Worm (Caenorhabditis elegans): ENCODE data around the gene F20H11.1.
A peak's percentile ranks its signal among the peaks of the same experiment; 100 is the strongest.

F20H11.1 gene

DNA sequence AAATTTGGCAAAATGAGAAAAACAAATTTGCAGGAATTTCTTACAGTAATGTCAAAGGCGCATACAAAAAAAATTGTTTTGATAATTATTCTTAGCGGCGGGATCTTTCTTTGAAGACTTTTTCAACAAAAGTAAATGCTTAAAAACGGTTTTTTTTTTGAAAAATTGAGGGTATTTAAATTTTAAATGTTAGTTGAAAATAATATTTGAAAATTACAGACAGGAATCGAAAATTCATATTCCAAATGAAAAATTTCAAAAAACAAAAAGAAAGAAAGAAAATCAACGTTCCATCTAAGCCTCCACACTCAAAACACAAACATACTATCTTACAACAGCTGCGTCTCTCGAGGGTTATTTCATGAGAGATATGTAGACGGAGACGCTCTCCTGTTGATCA, 14.8 kb downstream of the F20H11.1 start (continued):
- TF ChIP-seq hmg-1.2 (GFP tag; IDR thresholded peaks at IDR 0.05) = no peak; the same call in 1 of the 2 replicates
- TF ChIP-seq pha-4 (tag; optimal IDR thresholded peaks at IDR 0.05) = no peak

DNA sequence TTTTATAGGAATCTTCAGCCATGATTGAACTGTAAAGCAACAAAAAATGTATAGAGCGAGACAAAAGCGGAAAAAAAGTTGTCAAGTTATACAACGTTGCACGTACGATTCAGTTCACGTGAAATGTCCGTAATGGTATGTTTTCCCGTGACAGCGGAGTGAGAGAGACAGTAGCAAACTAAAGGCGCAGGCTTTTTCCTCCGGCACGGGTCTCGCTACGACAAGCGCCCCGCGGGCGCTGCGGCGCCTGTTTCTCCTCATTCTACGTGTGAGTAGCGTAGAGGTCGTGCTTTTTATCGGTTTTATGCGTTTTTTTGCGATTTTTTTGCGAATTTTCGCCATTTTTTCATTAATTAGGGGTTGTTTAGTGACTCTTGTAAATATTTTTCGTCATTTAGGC, 28.3 kb downstream of the F20H11.1 start:
- peak; percentile 35 for TF ChIP-seq madf-8 (GFP tag; conservative IDR thresholded peaks at IDR 0.05)
- TF ChIP-seq lsl-1 (GFP tag; optimal IDR thresholded peaks at IDR 0.05) = peak; percentile 73
- TF ChIP-seq dox-1 (GFP tag; IDR thresholded peaks at IDR 0.05) = peak; percentile 36; the same call in 1 of the 2 replicates
- TF ChIP-seq efl-1 (GFP tag; optimal IDR thresholded peaks at IDR 0.05) = peak; percentile 48
- TF ChIP-seq F33H1.4 (GFP tag; IDR thresholded peaks at IDR 0.05) = peak; percentile 77
- peak; percentile 55; the same call in 1 of the 2 replicates for TF ChIP-seq madf-6 (GFP tag; IDR thresholded peaks at IDR 0.05)
- peak; percentile 54 for TF ChIP-seq D2030.7 (GFP tag; IDR thresholded peaks at IDR 0.05)

DNA sequence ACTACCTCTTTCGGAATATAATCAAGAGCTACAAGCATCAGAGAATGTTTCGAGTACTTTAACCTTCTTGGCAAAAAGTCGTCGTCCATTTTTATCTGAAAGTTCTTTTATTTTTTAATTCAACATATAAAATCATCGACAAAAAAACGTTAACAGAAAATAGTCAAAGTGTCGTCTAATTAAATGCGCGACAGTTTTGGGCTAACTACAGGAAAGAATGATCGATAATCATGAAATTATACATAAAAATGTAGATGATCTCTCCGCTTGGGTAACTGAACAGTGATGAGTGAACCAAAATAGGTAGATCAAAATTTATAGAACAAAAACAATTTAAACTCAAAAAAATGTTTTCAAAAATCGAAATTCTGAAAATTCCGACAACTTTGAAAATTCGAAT, 33.5 kb downstream of the F20H11.1 start, which contains the start of gene C09E7.8:
C09E7.8 (minus strand) TSS at position 101 of the 400 bp plus-strand sequence.
- TF ChIP-seq hmg-20 (GFP tag; IDR thresholded peaks at IDR 0.05) (no peak), efl-1 (GFP tag; optimal IDR thresholded peaks at IDR 0.05) (peak; percentile 25)

DNA sequence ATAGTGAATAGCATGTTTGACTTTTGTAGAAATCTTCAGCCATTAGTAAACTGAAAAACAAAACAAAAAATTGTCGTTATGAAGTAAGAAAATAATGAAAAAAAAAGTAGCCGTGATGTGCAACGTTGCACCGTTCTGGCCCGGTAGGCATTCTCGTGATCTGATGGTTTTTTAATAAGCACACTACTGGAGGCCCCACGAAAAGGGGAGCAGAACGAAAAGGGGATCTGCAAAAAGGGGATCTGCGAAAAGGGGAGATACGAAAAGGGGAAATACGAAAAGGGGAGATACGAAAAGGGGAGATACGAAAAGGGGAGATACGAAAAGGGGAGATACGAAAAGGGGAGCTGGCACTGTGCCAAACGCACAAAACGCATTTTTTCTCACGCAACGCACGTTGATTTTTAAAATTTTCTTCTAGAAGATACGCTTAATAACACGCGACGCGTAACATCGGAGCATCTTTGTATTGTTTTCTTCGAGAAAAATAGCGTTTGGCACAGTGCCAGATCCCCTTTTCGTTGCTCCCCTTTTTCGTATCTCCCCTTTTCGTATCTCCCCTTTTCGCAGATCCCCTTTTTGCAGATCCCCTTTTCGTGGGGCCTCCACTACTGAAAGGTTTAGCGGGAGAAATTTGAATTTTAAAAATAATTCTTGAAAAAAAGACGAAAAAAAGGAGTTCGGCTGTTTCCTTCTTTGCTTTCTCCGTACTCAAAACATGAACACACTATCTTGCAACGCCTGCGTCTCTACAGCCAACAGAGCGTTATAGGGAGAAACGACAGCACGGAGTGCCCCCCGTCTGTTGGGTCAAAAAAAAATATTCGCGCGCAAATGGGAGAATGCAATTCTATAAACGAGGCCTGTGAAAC, 40.6 kb downstream of the F20H11.1 start, which contains the start of gene C09E7.7:
C09E7.7 (minus strand) TSS at position 57 of the 872 bp plus-strand sequence.
- peak; percentile 44 for TF ChIP-seq F22D6.2 (tag; optimal IDR thresholded peaks at IDR 0.05)
- peak; percentile 40; the same call in 1 of the 2 replicates for TF ChIP-seq Y95B8A.8 (GFP tag; IDR thresholded peaks at IDR 0.05)
- peak; percentile 48; the same call in 1 of the 2 replicates for TF ChIP-seq egl-18 (GFP tag; IDR thresholded peaks at IDR 0.05)
- TF ChIP-seq Y56A3A.18 (GFP tag; IDR thresholded peaks at IDR 0.05) = 0 out of 2 replicates have a peak, but pooled peaks have one; percentile 26
- peak; percentile 74 for TF ChIP-seq nfyb-1 (GFP tag; IDR thresholded peaks at IDR 0.05)
- TF ChIP-seq attf-5 (GFP tag; optimal IDR thresholded peaks at IDR 0.05) = peak; percentile 97
- peak; percentile 92 for TF ChIP-seq madf-6 (GFP tag; IDR thresholded peaks at IDR 0.05)
- peak; percentile 31 for TF ChIP-seq ztf-26 (tag; optimal IDR thresholded peaks at IDR 0.05)
- peak; percentile 82 for TF ChIP-seq lin-54 (GFP tag; optimal IDR thresholded peaks at IDR 0.05)
- peak; percentile 55 for TF ChIP-seq ceh-27 (GFP tag; optimal IDR thresholded peaks at IDR 0.05)
- TF ChIP-seq C06A6.2 (GFP tag; conservative IDR thresholded peaks at IDR 0.05) = 0 out of 2 replicates have a peak, but pooled peaks have one; percentile 46
- TF ChIP-seq aptf-2 (GFP tag; conservative IDR thresholded peaks at IDR 0.05) = peak; percentile 81
- TF ChIP-seq K12H6.12 (tag; optimal IDR thresholded peaks at IDR 0.05) = peak; percentile 55
- peak; percentile 98 for TF ChIP-seq ceh-100 (GFP tag; IDR thresholded peaks at IDR 0.05)
- TF ChIP-seq egl-44 (GFP tag; IDR thresholded peaks at IDR 0.05) = peak; percentile 68; the same call in 1 of the 2 replicates
- peak; percentile 86; the same call in 1 of the 2 replicates for TF ChIP-seq ztf-25 (GFP tag; IDR thresholded peaks at IDR 0.05)
- peak; percentile 86 for TF ChIP-seq bed-2 (GFP tag; IDR thresholded peaks at IDR 0.05)
- TF ChIP-seq Y53G8AR.9 (GFP tag; conservative IDR thresholded peaks at IDR 0.05) = peak; percentile 83
- peak; percentile 78 for TF ChIP-seq B0336.3 (GFP tag; IDR thresholded peaks at IDR 0.05)
- TF ChIP-seq C17E4.6 (GFP tag; IDR thresholded peaks at IDR 0.05) = peak; percentile 16; the same call in 1 of the 2 replicates
- TF ChIP-seq xnd-1 (tag; optimal IDR thresholded peaks at IDR 0.05) = peak; percentile 70
- TF ChIP-seq ceh-91 (GFP tag; IDR thresholded peaks at IDR 0.05) = peak; percentile 81
- TF ChIP-seq sea-2 (GFP tag; IDR thresholded peaks at IDR 0.05) = peak; percentile 71; the same call in 1 of the 2 replicates
- peak; percentile 94 for TF ChIP-seq hmg-1.2 (GFP tag; IDR thresholded peaks at IDR 0.05)
- peak; percentile 72 for TF ChIP-seq K11D2.4 (GFP tag; IDR thresholded peaks at IDR 0.05)
- peak; percentile 53 for TF ChIP-seq dpl-1 (GFP tag; optimal IDR thresholded peaks at IDR 0.05)
- TF ChIP-seq lin-26 (GFP tag; IDR thresholded peaks at IDR 0.05) = peak; percentile 82
- peak; percentile 15; the same call in 1 of the 2 replicates for TF ChIP-seq lir-1 (GFP tag; conservative IDR thresholded peaks at IDR 0.05)
- peak; percentile 42; the same call in 1 of the 2 replicates for TF ChIP-seq hmg-20 (GFP tag; IDR thresholded peaks at IDR 0.05)
- TF ChIP-seq hrde-1 (tag; optimal IDR thresholded peaks at IDR 0.05; ENCODE audit: borderline replicate concordance) = peak; percentile 25
- TF ChIP-seq ztf-6 (GFP tag; IDR thresholded peaks at IDR 0.05) = peak; percentile 75; the same call in 1 of the 2 replicates
- TF ChIP-seq somi-1 (GFP tag; optimal IDR thresholded peaks at IDR 0.05) = peak; percentile 63
- TF ChIP-seq Y79H2A.3 (GFP tag; conservative IDR thresholded peaks at IDR 0.05) = peak; percentile 51; the same call in 1 of the 2 replicates
